Fruit fly (Drosophila melanogaster): ENCODE results near the gene Ugt37A3.

- TF ChIP-seq CG8478 (optimal IDR thresholded peaks at IDR 0.05) (no peak), CTCF (optimal IDR thresholded peaks at IDR 0.05) (no peak)
Observed at dm6 chr3R:12716251-12716650, 27.2 kb downstream of the Ugt37A3 start.
